Worm (Caenorhabditis elegans) whole organism, L3 larva: ENCODE measurements around the gene dnj-9.

Experiments used
- egl-5 ChIP-seq: fragments of 150-350 bp; optimal IDR thresholded peaks from 2 replicates; lab custom pipeline; 2017; ENCODE audit warnings: missing biosample characterization, missing genetic modification reagents, missing genetic modification characterization, inconsistent platforms
- nhr-23 ChIP-seq: fragments of 150-350 bp; optimal IDR thresholded peaks from 2 replicates; lab custom pipeline; 2014; ENCODE audit warnings: missing biosample characterization, missing genetic modification reagents, missing genetic modification characterization
- unc-62 ChIP-seq: fragments of 150-350 bp; sonication (generic microtip); optimal IDR thresholded peaks from 4 replicates; lab custom pipeline; 2014; ENCODE audit warnings: missing biosample characterization, missing genetic modification reagents, missing genetic modification characterization

- peak; percentile 37 for TF ChIP-seq unc-62 (GFP tag; lab: Kevin White, UChicago)
- TF ChIP-seq egl-5 = peak; percentile 78
- peak; percentile 47 for TF ChIP-seq nhr-23 (tag; lab: Kevin White, UChicago)
Measured at ce11 chrII:4904277-4904676, 52.4 kb downstream of the dnj-9 start.
